Fruit fly (Drosophila melanogaster): ENCODE results near the gene Ras64B.

Ras64B gene

dm6 chr3L:4108072-4108843, 30.6 kb upstream of the Ras64B start, which contains the start of gene Ack:
Gene Ack (plus strand): TSS chr3L:4108186.
- TF ChIP-seq CG1621 (tag; optimal IDR thresholded peaks at IDR 0.05) = peak; percentile 28
- TF ChIP-seq Ets96B (tag; optimal IDR thresholded peaks at IDR 0.05) = no peak
- no peak for TF ChIP-seq CG9139 (GFP tag; optimal IDR thresholded peaks at IDR 0.05)
- no peak for TF ChIP-seq CG8632 (GFP tag; optimal IDR thresholded peaks at IDR 0.05)
- TF ChIP-seq Sox15 (GFP tag; optimal IDR thresholded peaks at IDR 0.05) = no peak
- no peak for TF ChIP-seq net (GFP tag; optimal IDR thresholded peaks at IDR 0.05)
- no peak for TF ChIP-seq CG34406 (GFP tag; optimal IDR thresholded peaks at IDR 0.05)
- TF ChIP-seq CG10631 (GFP tag; optimal IDR thresholded peaks at IDR 0.05) = no peak
- TF ChIP-seq CG4318 (GFP tag; optimal IDR thresholded peaks at IDR 0.05) = no peak
- no peak for TF ChIP-seq CG11762 (GFP tag; optimal IDR thresholded peaks at IDR 0.05; ENCODE audit: insufficient read depth)
- no peak for TF ChIP-seq CG7368 (GFP tag; optimal IDR thresholded peaks at IDR 0.05)
- no peak for TF ChIP-seq esn (GFP tag; optimal IDR thresholded peaks at IDR 0.05)
- no peak for TF ChIP-seq Met (GFP tag; optimal IDR thresholded peaks at IDR 0.05)
- TF ChIP-seq CG3919 (GFP tag; optimal IDR thresholded peaks at IDR 0.05) = no peak
- no peak for TF ChIP-seq Lpt (GFP tag; optimal IDR thresholded peaks at IDR 0.05)
- TF ChIP-seq achi (GFP tag; optimal IDR thresholded peaks at IDR 0.05) = no peak
- TF ChIP-seq CG32006 (GFP tag; optimal IDR thresholded peaks at IDR 0.05) = no peak
- no peak for TF ChIP-seq Hr4 (GFP tag; optimal IDR thresholded peaks at IDR 0.05)
- no peak for TF ChIP-seq fd59A (GFP tag; optimal IDR thresholded peaks at IDR 0.05)
- peak; percentile 56 for TF ChIP-seq Eip78C (GFP tag)
- TF ChIP-seq ss (GFP tag; optimal IDR thresholded peaks at IDR 0.05) = peak; percentile 41 to 49
- no peak for TF ChIP-seq Sox102F (GFP tag; optimal IDR thresholded peaks at IDR 0.05)
- TF ChIP-seq CG16779 (tag; optimal IDR thresholded peaks at IDR 0.05) = no peak
- TF ChIP-seq fkh (GFP tag; optimal IDR thresholded peaks at IDR 0.05) = peak; percentile 93
- no peak for TF ChIP-seq Hr39 (GFP tag; optimal IDR thresholded peaks at IDR 0.05)
- no peak for TF ChIP-seq eg (GFP tag; IDR thresholded peaks at IDR 0.05)
- TF ChIP-seq CG6276 (GFP tag; optimal IDR thresholded peaks at IDR 0.05) = no peak
- no peak for TF ChIP-seq Blimp-1 (GFP tag; optimal IDR thresholded peaks at IDR 0.05)
- TF ChIP-seq CG6808 (GFP tag; optimal IDR thresholded peaks at IDR 0.05) = no peak
- TF ChIP-seq acj6 (GFP tag; optimal IDR thresholded peaks at IDR 0.05) = no peak
- no peak for TF ChIP-seq OdsH (GFP tag; optimal IDR thresholded peaks at IDR 0.05)
- TF ChIP-seq lz (GFP tag; optimal IDR thresholded peaks at IDR 0.05) = no peak
- TF ChIP-seq svp (GFP tag) = peak; percentile 15
- TF ChIP-seq dac (GFP tag; optimal IDR thresholded peaks at IDR 0.05) = no peak
- TF ChIP-seq CG6854 (GFP tag; optimal IDR thresholded peaks at IDR 0.05) = no peak
- TF ChIP-seq Smox (GFP tag; optimal IDR thresholded peaks at IDR 0.05) = no peak
- TF ChIP-seq fd85E (GFP tag; optimal IDR thresholded peaks at IDR 0.05) = no peak
- peak; percentile 54 for TF ChIP-seq Sox14 (GFP tag; optimal IDR thresholded peaks at IDR 0.05)
- TF ChIP-seq CG8119 (GFP tag; IDR thresholded peaks at IDR 0.05) = no peak
- no peak for TF ChIP-seq topi (GFP tag; optimal IDR thresholded peaks at IDR 0.05)
- no peak; the same call in 1 of the 2 replicates for TF ChIP-seq Gug (GFP tag; IDR thresholded peaks at IDR 0.05)
- TF ChIP-seq dsx (GFP tag; optimal IDR thresholded peaks at IDR 0.05; ENCODE audit: poor library complexity, severe bottlenecking) = no peak
- no peak for TF ChIP-seq CG11294 (GFP tag; IDR thresholded peaks at IDR 0.05)
- TF ChIP-seq salr (GFP tag; optimal IDR thresholded peaks at IDR 0.05) = no peak
- no peak for TF ChIP-seq CG3032 (tag; optimal IDR thresholded peaks at IDR 0.05)
- TF ChIP-seq CG15336 (GFP tag; IDR thresholded peaks at IDR 0.05) = no peak; the same call in 1 of the 2 replicates
- TF ChIP-seq Ets21C (GFP tag; optimal IDR thresholded peaks at IDR 0.05) = no peak
- TF ChIP-seq CG31627 (GFP tag; optimal IDR thresholded peaks at IDR 0.05) = no peak
- no peak for TF ChIP-seq Hr38 (GFP tag; optimal IDR thresholded peaks at IDR 0.05)
- peak; percentile 17 for TF ChIP-seq vri (GFP tag; optimal IDR thresholded peaks at IDR 0.05)
- no peak for TF ChIP-seq CG6792 (GFP tag; optimal IDR thresholded peaks at IDR 0.05)

Measured in whole organism, prepupa.